Worm (Caenorhabditis elegans) whole organism, L4 larva: ENCODE measurements around the gene str-41.

Source experiments
- F10B5.3 ChIP-seq: sonication (generic microtip); optimal IDR thresholded peaks from 2 replicates; lab custom pipeline; 2016; ENCODE audit warnings: mild to moderate bottlenecking, missing genetic modification characterization, missing compliant biosample characterization
- F44E2.7 ChIP-seq: fragments of 200-800 bp; sonication (Bioruptor generic); IDR thresholded peaks from 2 replicates; pipeline ENCODE4 v2.1.2; 2022; ENCODE audit warnings: missing genetic modification characterization, missing compliant biosample characterization
- F49E8.2 ChIP-seq: sonication (generic microtip); optimal IDR thresholded peaks from 2 replicates; lab custom pipeline; 2016; ENCODE audit warnings: missing compliant biosample characterization, mild to moderate bottlenecking, missing genetic modification characterization, borderline replicate concordance
- Y105C5A.15 ChIP-seq: fragments of 200-800 bp; sonication (Bioruptor generic); IDR thresholded peaks from 2 replicates; pipeline ENCODE4 v1.3.6; 2022; ENCODE audit warnings: missing genetic modification characterization, missing compliant biosample characterization
- Y48G9A.11 ChIP-seq: fragments of 200-800 bp; sonication (Bioruptor generic); IDR thresholded peaks from 2 replicates; pipeline ENCODE4 v1.3.6; 2022; ENCODE audit warnings: missing genetic modification reagents, missing genetic modification characterization, missing compliant biosample characterization
- ZK337.2 ChIP-seq: fragments of 200-800 bp; sonication (Bioruptor generic); IDR thresholded peaks from 2 replicates; pipeline ENCODE4 v1.3.6; 2022; ENCODE audit warnings: missing genetic modification reagents, missing genetic modification characterization, missing compliant biosample characterization
- ama-1 ChIP-seq: fragments of 150-350 bp; optimal IDR thresholded peaks from 2 replicates; lab custom pipeline; 2014; ENCODE audit warnings: inconsistent platforms, mixed read lengths
- ceh-82 ChIP-seq: sonication (generic microtip); optimal IDR thresholded peaks from 2 replicates; lab custom pipeline; 2017; ENCODE audit warnings: missing biosample characterization, missing genetic modification characterization
- ces-1 ChIP-seq: fragments of 150-350 bp; sonication (generic microtip); optimal IDR thresholded peaks from 4 replicates; lab custom pipeline; 2014; ENCODE audit warnings: missing biosample characterization, missing genetic modification reagents, missing genetic modification characterization
- cey-2 ChIP-seq: sonication (generic microtip); optimal IDR thresholded peaks from 3 replicates; lab custom pipeline; 2017; ENCODE audit warnings: missing genetic modification characterization, mild to moderate bottlenecking, missing compliant biosample characterization, antibody characterized with exemption, borderline replicate concordance; ENCODE audit not compliant: insufficient read depth
- daf-19 ChIP-seq: fragments of 200-800 bp; sonication (Bioruptor generic); conservative IDR thresholded peaks from 2 replicates; pipeline ENCODE4 v1.3.6; 2022; ENCODE audit warnings: missing genetic modification characterization, missing compliant biosample characterization
- dmd-6 ChIP-seq: fragments of 200-800 bp; sonication (Bioruptor generic); IDR thresholded peaks from 2 replicates; pipeline ENCODE4 v1.3.6; 2022; ENCODE audit warnings: missing genetic modification reagents, missing genetic modification characterization, missing compliant biosample characterization
- duxl-1 ChIP-seq: sonication (generic microtip); optimal IDR thresholded peaks from 2 replicates; lab custom pipeline; 2016; ENCODE audit warnings: mild to moderate bottlenecking, missing genetic modification characterization, moderate library complexity, missing compliant biosample characterization; ENCODE audit not compliant: poor library complexity
- hif-1 ChIP-seq, 2 experiments: sonication (generic microtip); optimal IDR thresholded peaks; 2 replicates each; lab custom pipeline; 2016 to 2017; ENCODE audit warnings: missing compliant biosample characterization in 2 of 2, missing genetic modification characterization in 2 of 2, missing genetic modification reagents in 2 of 2, missing genotype in 2 of 2, mild to moderate bottlenecking in 1 of 2
- hlh-11 ChIP-seq: fragments of 200-800 bp; sonication (Bioruptor generic); optimal IDR thresholded peaks from 2 replicates; lab custom pipeline; 2018; ENCODE audit warnings: mild to moderate bottlenecking, missing genetic modification characterization, missing compliant biosample characterization
- hmg-1.1 ChIP-seq: fragments of 200-800 bp; sonication (Bioruptor generic); IDR thresholded peaks from 2 replicates; pipeline ENCODE4 v1.3.6; 2022; ENCODE audit warnings: missing genetic modification reagents, missing genetic modification characterization, missing compliant biosample characterization
- jun-1 ChIP-seq: fragments of 150-350 bp; optimal IDR thresholded peaks from 2 replicates; lab custom pipeline; 2014; ENCODE audit warnings: missing biosample characterization, missing genetic modification reagents, missing genetic modification characterization
- lin-1 ChIP-seq: fragments of 200-800 bp; sonication (Bioruptor generic); IDR thresholded peaks from 2 replicates; pipeline ENCODE4 v1.3.6; 2022; ENCODE audit warnings: missing genetic modification reagents, missing genetic modification characterization, missing compliant biosample characterization
- lin-15B ChIP-seq: fragments of 150-350 bp; sonication (generic microtip); optimal IDR thresholded peaks from 3 replicates; lab custom pipeline; 2014; ENCODE audit warnings: missing biosample characterization, missing genetic modification characterization
- lin-29 ChIP-seq: fragments of 200-800 bp; sonication (Bioruptor generic); IDR thresholded peaks from 2 replicates; pipeline ENCODE4 v1.3.6; 2022; ENCODE audit warnings: missing genetic modification reagents, missing genetic modification characterization, missing compliant biosample characterization
- lin-38 ChIP-seq: fragments of 200-800 bp; sonication (Bioruptor generic); IDR thresholded peaks from 2 replicates; pipeline ENCODE4 v1.3.6; 2022; ENCODE audit warnings: missing genetic modification reagents, missing genetic modification characterization, missing compliant biosample characterization
- lsy-2 ChIP-seq, 2 experiments: fragments of 150-350 bp in 1 of 2; sonication (generic microtip) in 1 of 2; optimal IDR thresholded peaks; 2 replicates each; lab custom pipeline; 2014 to 2017; ENCODE audit warnings: missing biosample characterization in 2 of 2, missing genetic modification characterization in 2 of 2
- madf-5 ChIP-seq, 2 experiments: fragments of 200-800 bp; sonication (Bioruptor generic); IDR thresholded peaks; 2 replicates each; pipeline ENCODE4 v1.3.6; 2022; ENCODE audit warnings: missing compliant biosample characterization in 2 of 2, missing genetic modification characterization in 2 of 2
- mdl-1 ChIP-seq, 2 experiments: fragments of 150-350 bp in 1 of 2; sonication (generic microtip) in 1 of 2; optimal IDR thresholded peaks; 2 replicates each; lab custom pipeline; 2014 to 2017; ENCODE audit warnings: missing biosample characterization in 2 of 2, missing genetic modification characterization in 2 of 2
- mep-1 ChIP-seq: fragments of 150-350 bp; sonication (generic microtip); optimal IDR thresholded peaks from 3 replicates; lab custom pipeline; 2014; ENCODE audit warnings: missing biosample characterization, missing genetic modification characterization
- mes-2 ChIP-seq: sonication (generic microtip); optimal IDR thresholded peaks from 2 replicates; lab custom pipeline; 2016; ENCODE audit warnings: missing genotype, mild to moderate bottlenecking, missing genetic modification characterization, missing compliant biosample characterization; ENCODE audit not compliant: poor library complexity, severe bottlenecking
- mxl-3 ChIP-seq: fragments of 200-800 bp; sonication (Bioruptor generic); optimal IDR thresholded peaks from 2 replicates; lab custom pipeline; 2018; ENCODE audit warnings: mild to moderate bottlenecking, missing genetic modification characterization, missing compliant biosample characterization
- nhr-102 ChIP-seq: sonication (generic microtip); optimal IDR thresholded peaks from 2 replicates; lab custom pipeline; 2016; ENCODE audit warnings: mild to moderate bottlenecking, missing genetic modification characterization, moderate library complexity, missing compliant biosample characterization
- nhr-111 ChIP-seq: fragments of 200-800 bp; sonication (Bioruptor generic); optimal IDR thresholded peaks from 2 replicates; lab custom pipeline; 2018; ENCODE audit warnings: mild to moderate bottlenecking, missing genetic modification characterization, missing compliant biosample characterization
- nhr-237 ChIP-seq: sonication (generic microtip); optimal IDR thresholded peaks from 2 replicates; lab custom pipeline; 2017; ENCODE audit warnings: missing biosample characterization, missing genetic modification characterization
- nhr-28 ChIP-seq: fragments of 150-350 bp; optimal IDR thresholded peaks from 2 replicates; lab custom pipeline; 2014; ENCODE audit warnings: missing biosample characterization, missing genetic modification characterization
- nhr-41 ChIP-seq: fragments of 200-800 bp; sonication (Bioruptor generic); IDR thresholded peaks from 2 replicates; pipeline ENCODE4 v1.3.6; 2022; ENCODE audit warnings: missing genetic modification reagents, missing genetic modification characterization, missing compliant biosample characterization
- nhr-6 ChIP-seq: fragments of 150-350 bp; optimal IDR thresholded peaks from 2 replicates; lab custom pipeline; 2014; ENCODE audit warnings: missing biosample characterization, missing genetic modification characterization
- nhr-76 ChIP-seq: fragments of 150-350 bp; optimal IDR thresholded peaks from 2 replicates; lab custom pipeline; 2014; ENCODE audit warnings: missing biosample characterization, missing genetic modification characterization
- pha-4 ChIP-seq, 2 experiments: fragments of 150-350 bp in 1 of 2; fragments of 200-800 bp in 1 of 2; sonication (Bioruptor generic) in 1 of 2; IDR thresholded peaks in 1 of 2; optimal IDR thresholded peaks in 1 of 2; 2 replicates each; pipeline versions ENCODE4 v1.3.6 to Lab custom; 2014 to 2022; ENCODE audit warnings: missing genetic modification characterization in 2 of 2, missing genetic modification reagents in 2 of 2, missing biosample characterization in 1 of 2, missing compliant biosample characterization in 1 of 2
- pqm-1 ChIP-seq: sonication (generic microtip); optimal IDR thresholded peaks from 2 replicates; lab custom pipeline; 2017; ENCODE audit warnings: missing biosample characterization, missing genetic modification characterization
- saeg-2 ChIP-seq: fragments of 200-800 bp; sonication (Bioruptor generic); IDR thresholded peaks from 2 replicates; pipeline ENCODE4 v1.3.6; 2022; ENCODE audit warnings: missing genetic modification reagents, missing genetic modification characterization, missing compliant biosample characterization
- set-16 ChIP-seq: fragments of 200-800 bp; sonication (Bioruptor generic); IDR thresholded peaks from 2 replicates; pipeline ENCODE4 v1.3.6; 2022; ENCODE audit warnings: missing genetic modification reagents, missing genetic modification characterization, missing compliant biosample characterization
- skn-1 ChIP-seq: fragments of 150-350 bp; optimal IDR thresholded peaks from 2 replicates; lab custom pipeline; 2014; ENCODE audit warnings: missing biosample characterization, missing genetic modification characterization
- snpc-4 ChIP-seq: fragments of 150-350 bp; optimal IDR thresholded peaks from 2 replicates; lab custom pipeline; 2014; ENCODE audit warnings: missing biosample characterization, missing genetic modification characterization
- tra-1 ChIP-seq: fragments of 200-800 bp; sonication (Bioruptor generic); IDR thresholded peaks from 2 replicates; pipeline ENCODE4 v1.3.6; 2022; ENCODE audit warnings: missing genetic modification reagents, missing genetic modification characterization, missing compliant biosample characterization
- unc-130 ChIP-seq: sonication (generic microtip); optimal IDR thresholded peaks from 2 replicates; lab custom pipeline; 2016; ENCODE audit warnings: missing genetic modification reagents, missing genetic modification characterization, missing compliant biosample characterization
- unc-39 ChIP-seq: sonication (generic microtip); optimal IDR thresholded peaks from 2 replicates; lab custom pipeline; 2017; ENCODE audit warnings: missing biosample characterization, missing genetic modification characterization
- unc-62 ChIP-seq, 3 experiments: fragments of 150-350 bp in 1 of 3; sonication (generic microtip); optimal IDR thresholded peaks in 2 of 3; peaks in 1 of 3; 1 replicate in 1 of 3; 2 replicates in 2 of 3; lab custom pipeline; 2014 to 2017; ENCODE audit warnings: missing biosample characterization in 3 of 3, missing genetic modification characterization in 3 of 3, missing genetic modification reagents in 3 of 3, missing genotype in 1 of 3
- zag-1 ChIP-seq: fragments of 150-350 bp; optimal IDR thresholded peaks from 2 replicates; lab custom pipeline; 2014; ENCODE audit warnings: missing biosample characterization, missing genetic modification characterization
- zfp-2 ChIP-seq: sonication (generic microtip); optimal IDR thresholded peaks from 2 replicates; lab custom pipeline; 2016; ENCODE audit warnings: mild to moderate bottlenecking, missing genetic modification characterization, missing compliant biosample characterization
- zip-11 ChIP-seq: fragments of 200-800 bp; sonication (Bioruptor generic); IDR thresholded peaks from 2 replicates; pipeline ENCODE4 v1.3.6; 2022; ENCODE audit warnings: missing genetic modification characterization, missing compliant biosample characterization
- ztf-11 ChIP-seq: fragments of 150-350 bp; optimal IDR thresholded peaks from 2 replicates; lab custom pipeline; 2014; ENCODE audit warnings: missing biosample characterization, missing genetic modification characterization

str-41 gene

ce11 chrV:7432441-7433146, 20.8 kb downstream of the str-41 start (continued):
- TF ChIP-seq F49E8.2 (tag; lab: Kevin White, UChicago) = no peak
- TF ChIP-seq cey-2 (tag; lab: Kevin White, UChicago) = no peak
- TF ChIP-seq set-16 = no peak
- no peak for TF ChIP-seq lin-29 (GFP tag; lab: Robert Waterston, UW)
- TF ChIP-seq skn-1 (tag; lab: Kevin White, UChicago) = no peak
- peak; percentile 58; the same call in 1 of the 2 replicates for TF ChIP-seq lin-1 (GFP tag; lab: Robert Waterston, UW)
- TF ChIP-seq madf-5 (GFP tag; IDR thresholded peaks at IDR 0.05; lab: Robert Waterston, UW) = peak; percentile 9 to 66; a peak in 1 of 4 replicates
- TF ChIP-seq nhr-28 (tag; lab: Kevin White, UChicago) = no peak
- TF ChIP-seq pqm-1 (tag; lab: Kevin White, UChicago) = no peak
- TF ChIP-seq tra-1 = peak; percentile 62
- TF ChIP-seq ceh-82 = no peak
- peak; percentile 25 for TF ChIP-seq dmd-6 (GFP tag; lab: Robert Waterston, UW)
- TF ChIP-seq ZK337.2 = no peak
- TF ChIP-seq zag-1 = no peak
- no peak for TF ChIP-seq unc-130 (GFP tag; lab: Kevin White, UChicago)
- no peak for TF ChIP-seq ztf-11
- peak; percentile 38; the same call in 1 of the 2 replicates for TF ChIP-seq Y48G9A.11 (GFP tag; lab: Robert Waterston, UW)
- no peak for TF ChIP-seq nhr-111
- peak in 1 of 2 experiments; percentile 7 for TF ChIP-seq lsy-2 (tag; optimal IDR thresholded peaks at IDR 0.05; lab: Kevin White, UChicago)
- no peak for TF ChIP-seq nhr-237 (tag; lab: Kevin White, UChicago)
- TF ChIP-seq F44E2.7 (GFP tag; lab: Robert Waterston, UW) = no peak
- TF ChIP-seq Y105C5A.15 (GFP tag; lab: Robert Waterston, UW) = 0 out of 2 replicates have a peak, but pooled peaks have one; percentile 2
- peak; percentile 73 for TF ChIP-seq ama-1
- TF ChIP-seq lin-15B = no peak
- TF ChIP-seq pha-4 (GFP tag; IDR thresholded peaks at IDR 0.05; lab: Robert Waterston, UW) = peak; percentile 39; the same call in 1 of the 2 replicates
- TF ChIP-seq pha-4 (tag; optimal IDR thresholded peaks at IDR 0.05; lab: Kevin White, UChicago) = no peak
- peak; percentile 47 for TF ChIP-seq lin-38 (GFP tag; lab: Robert Waterston, UW)
- no peak for TF ChIP-seq snpc-4 (tag; lab: Kevin White, UChicago)
- TF ChIP-seq zfp-2 (tag; lab: Kevin White, UChicago) = no peak
- no peak for TF ChIP-seq saeg-2 (GFP tag; lab: Robert Waterston, UW)

- TF ChIP-seq F10B5.3 (tag; lab: Kevin White, UChicago) = no peak
- TF ChIP-seq unc-62 (GFP tag; optimal IDR thresholded peaks at IDR 0.05 in 1 of 2; lab: Kevin White, UChicago) = peak in 1 of 2 experiments; percentile 78
- TF ChIP-seq unc-62 (tag; optimal IDR thresholded peaks at IDR 0.05; lab: Kevin White, UChicago) = no peak
- peak; percentile 28 for TF ChIP-seq nhr-6
- no peak; the same call in 1 of the 2 replicates for TF ChIP-seq hmg-1.1 (GFP tag; lab: Robert Waterston, UW)
- no peak for TF ChIP-seq F44E2.7 (GFP tag; lab: Robert Waterston, UW)
- no peak for TF ChIP-seq ces-1 (GFP tag; lab: Kevin White, UChicago)
- peak; percentile 38 for TF ChIP-seq mes-2
- TF ChIP-seq hif-1 (tag; optimal IDR thresholded peaks at IDR 0.05; lab: Kevin White, UChicago) = peak in 1 of 2 experiments; percentile 10
- no peak for TF ChIP-seq zip-11
- no peak for TF ChIP-seq nhr-41 (GFP tag; lab: Robert Waterston, UW)
- peak; percentile 35 for TF ChIP-seq mep-1 (tag; lab: Kevin White, UChicago)
- TF ChIP-seq daf-19 (GFP tag; lab: Robert Waterston, UW) = no peak
- TF ChIP-seq mxl-3 (GFP tag; lab: Kevin White, UChicago) = peak; percentile 63
- TF ChIP-seq nhr-76 (tag; lab: Kevin White, UChicago) = no peak
- no peak for TF ChIP-seq jun-1 (tag; lab: Kevin White, UChicago)
- TF ChIP-seq duxl-1 (tag; lab: Kevin White, UChicago) = peak; percentile 23
- TF ChIP-seq unc-39 (tag; lab: Kevin White, UChicago) = no peak
- TF ChIP-seq dmd-6 (GFP tag; lab: Robert Waterston, UW) = peak; percentile 78
- no peak for TF ChIP-seq nhr-102
- TF ChIP-seq mdl-1 (tag; optimal IDR thresholded peaks at IDR 0.05; lab: Kevin White, UChicago) = peak in 1 of 2 experiments; percentile 89
- TF ChIP-seq hlh-11 = peak; percentile 79
Observed at ce11 chrV:7434805-7435363, 23.1 kb downstream of the str-41 start.
